Fruit fly (Drosophila melanogaster): ENCODE results near the gene CG31262.

DNA sequence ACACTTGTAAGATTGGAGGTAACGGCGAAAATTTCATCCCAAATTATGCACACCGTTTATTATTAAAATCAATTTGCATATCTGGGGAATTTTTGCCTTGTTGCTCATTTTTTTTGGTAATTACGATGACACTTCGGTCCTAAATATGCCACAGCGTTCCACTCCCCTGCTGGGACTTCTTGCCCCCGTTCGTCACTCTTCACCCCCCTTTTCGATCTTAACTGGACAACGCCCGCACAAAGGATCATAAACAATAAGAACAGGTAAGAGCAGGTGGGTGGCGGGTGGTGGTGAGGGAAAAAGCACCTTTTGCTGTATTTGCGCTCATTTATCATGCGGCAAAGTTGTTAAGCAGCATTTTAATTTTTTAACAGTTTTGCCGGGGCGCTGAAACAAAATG is 12.9 kb downstream of the CG31262 start:
- TF ChIP-seq psq (optimal IDR thresholded peaks at IDR 0.05) (no peak), EcR (GFP tag; optimal IDR thresholded peaks at IDR 0.05) (no peak)

All from whole organism.